Fruit fly (Drosophila melanogaster) whole organism, embryonic: Measurements from ENCODE around the gene CkIIalpha-i3.

ENCODE experiments used
- ATbp ChIP-seq: fragments of 200-800 bp; sonication (Bioruptor generic); optimal IDR thresholded peaks from 2 replicates; lab custom pipeline; 2017; ENCODE audit warnings: missing biosample characterization, mild to moderate bottlenecking, missing genetic modification characterization, missing genetic modification reagents
- Ada2b ChIP-seq: fragments of 200-800 bp; sonication (Bioruptor generic); IDR thresholded peaks from 2 replicates; pipeline ENCODE4 v1.3.6; 2022; ENCODE audit warnings: missing biosample characterization, missing genetic modification characterization
- Aef1 ChIP-seq: fragments of 200-800 bp; sonication (Bioruptor generic); IDR thresholded peaks from 3 replicates; pipeline ENCODE4 v1.3.6; 2022; ENCODE audit warnings: missing biosample characterization, missing genetic modification characterization
- BtbVII ChIP-seq: fragments of 200-800 bp; sonication (Bioruptor generic); optimal IDR thresholded peaks from 3 replicates; lab custom pipeline; 2017; ENCODE audit warnings: missing biosample characterization, mild to moderate bottlenecking, missing genetic modification characterization
- CG10431 ChIP-seq: fragments of 200-800 bp; sonication (Bioruptor generic); optimal IDR thresholded peaks from 3 replicates; lab custom pipeline; 2018; ENCODE audit warnings: missing biosample characterization, mild to moderate bottlenecking, missing genetic modification characterization
- CG10959 ChIP-seq: fragments of 200-800 bp; sonication (Bioruptor generic); IDR thresholded peaks from 2 replicates; pipeline ENCODE4 v1.3.6; 2022; ENCODE audit warnings: missing biosample characterization, missing genetic modification characterization
- CG1603 ChIP-seq: fragments of 200-800 bp; sonication (Bioruptor generic); optimal IDR thresholded peaks from 2 replicates; lab custom pipeline; 2019; ENCODE audit warnings: missing biosample characterization, mild to moderate bottlenecking, missing genetic modification characterization, moderate library complexity
- CG1647 ChIP-seq: fragments of 200-800 bp; sonication (Bioruptor generic); optimal IDR thresholded peaks from 3 replicates; lab custom pipeline; 2016; ENCODE audit warnings: missing biosample characterization, missing genetic modification characterization
- CG2875 ChIP-seq: fragments of 200-800 bp; sonication (Bioruptor generic); optimal IDR thresholded peaks from 2 replicates; lab custom pipeline; 2017; ENCODE audit warnings: missing biosample characterization, mild to moderate bottlenecking, missing genetic modification characterization, missing genetic modification reagents
- CG30020 ChIP-seq: fragments of 200-800 bp; optimal IDR thresholded peaks from 2 replicates; lab custom pipeline; 2019; ENCODE audit warnings: missing biosample characterization, mild to moderate bottlenecking, missing genetic modification characterization, moderate library complexity
- CG33213 ChIP-seq: fragments of 200-800 bp; sonication (Bioruptor generic); optimal IDR thresholded peaks from 3 replicates; lab custom pipeline; 2016; ENCODE audit warnings: missing biosample characterization, missing genetic modification characterization
- CG4854 ChIP-seq: fragments of 200-800 bp; sonication (Bioruptor generic); optimal IDR thresholded peaks from 2 replicates; lab custom pipeline; 2016; ENCODE audit warnings: missing biosample characterization, missing genetic modification characterization, inconsistent platforms
- CG6254 ChIP-seq: fragments of 200-800 bp; sonication (Bioruptor generic); optimal IDR thresholded peaks from 3 replicates; lab custom pipeline; 2017; ENCODE audit warnings: mild to moderate bottlenecking, missing biosample characterization, missing genetic modification reagents, missing genetic modification characterization
- CG8924 ChIP-seq: fragments of 200-800 bp; optimal IDR thresholded peaks from 3 replicates; lab custom pipeline; 2019; ENCODE audit warnings: missing biosample characterization, mild to moderate bottlenecking, missing genetic modification characterization, moderate library complexity
- CG9797 ChIP-seq: fragments of 200-800 bp; sonication (Bioruptor generic); optimal IDR thresholded peaks from 3 replicates; lab custom pipeline; 2018; ENCODE audit warnings: missing biosample characterization, mild to moderate bottlenecking, missing genetic modification characterization
- CG9817 ChIP-seq: fragments of 200-800 bp; sonication (Bioruptor generic); optimal IDR thresholded peaks from 2 replicates; lab custom pipeline; 2018; ENCODE audit warnings: missing biosample characterization, mild to moderate bottlenecking, missing genetic modification characterization, moderate library complexity
- Camta ChIP-seq: fragments of 200-800 bp; sonication (Bioruptor generic); optimal IDR thresholded peaks from 2 replicates; lab custom pipeline; 2016; ENCODE audit warnings: missing biosample characterization, missing genetic modification characterization
- Dref ChIP-seq: fragments of 200-800 bp; sonication (Bioruptor generic); IDR thresholded peaks from 2 replicates; pipeline ENCODE4 v1.3.6; 2022; ENCODE audit warnings: missing biosample characterization, missing genetic modification characterization
- E2f1 ChIP-seq: fragments of 200-800 bp; sonication (Bioruptor generic); IDR thresholded peaks from 2 replicates; pipeline ENCODE4 v1.3.6; 2022; ENCODE audit warnings: missing biosample characterization, missing genetic modification characterization
- Gsc ChIP-seq: fragments of 200-800 bp; sonication (Bioruptor generic); IDR thresholded peaks from 2 replicates; pipeline ENCODE4 v1.3.6; 2022; ENCODE audit warnings: missing biosample characterization, missing genetic modification characterization
- Hr51 ChIP-seq, 2 experiments: fragments of 200-800 bp; sonication (Bioruptor generic); optimal IDR thresholded peaks; 2 replicates in 1 of 2; 3 replicates in 1 of 2; lab custom pipeline; 2016 to 2018; ENCODE audit warnings: missing biosample characterization in 2 of 2, missing genetic modification characterization in 2 of 2, mild to moderate bottlenecking in 1 of 2, moderate library complexity in 1 of 2
- Lim3 ChIP-seq: fragments of 200-800 bp; sonication (Bioruptor generic); IDR thresholded peaks from 2 replicates; pipeline ENCODE4 v1.3.6; 2022; ENCODE audit warnings: missing biosample characterization, missing genetic modification characterization
- MTF-1 ChIP-seq: fragments of 200-800 bp; sonication (Bioruptor generic); optimal IDR thresholded peaks from 2 replicates; lab custom pipeline; 2018; ENCODE audit warnings: missing biosample characterization, mild to moderate bottlenecking, missing genetic modification characterization, borderline replicate concordance
- Mes4 ChIP-seq: fragments of 200-800 bp; sonication (Bioruptor generic); optimal IDR thresholded peaks from 2 replicates; lab custom pipeline; 2016; ENCODE audit warnings: missing biosample characterization, missing genetic modification characterization
- Mrtf ChIP-seq: fragments of 200-800 bp; sonication (Bioruptor generic); IDR thresholded peaks from 3 replicates; pipeline ENCODE4 v1.3.6; 2022; ENCODE audit warnings: missing biosample characterization, missing genetic modification characterization
- Myb ChIP-seq: fragments of 200-800 bp; sonication (Bioruptor generic); optimal IDR thresholded peaks from 2 replicates; lab custom pipeline; 2016; ENCODE audit warnings: missing biosample characterization, missing genetic modification characterization
- Nf-YA ChIP-seq: fragments of 200-800 bp; sonication (Bioruptor generic); IDR thresholded peaks from 2 replicates; pipeline ENCODE4 v1.3.6; 2022; ENCODE audit warnings: missing biosample characterization, missing genetic modification characterization
- Nf-YC ChIP-seq: fragments of 200-800 bp; optimal IDR thresholded peaks from 3 replicates; lab custom pipeline; 2019; ENCODE audit warnings: missing biosample characterization, mild to moderate bottlenecking, missing genetic modification characterization, moderate library complexity
- Oaz ChIP-seq: fragments of 200-800 bp; sonication (Bioruptor generic); IDR thresholded peaks from 2 replicates; pipeline ENCODE4 v1.3.6; 2022; ENCODE audit warnings: missing biosample characterization, missing genetic modification characterization
- Optix ChIP-seq: fragments of 200-800 bp; sonication (Bioruptor generic); IDR thresholded peaks from 3 replicates; pipeline ENCODE4 v1.3.6; 2022; ENCODE audit warnings: missing biosample characterization, missing genetic modification characterization
- PHDP ChIP-seq: fragments of 200-800 bp; sonication (Bioruptor generic); optimal IDR thresholded peaks from 3 replicates; lab custom pipeline; 2018; ENCODE audit warnings: missing biosample characterization, mild to moderate bottlenecking, missing genetic modification characterization, moderate library complexity
- Poxn ChIP-seq: fragments of 200-800 bp; sonication (Bioruptor generic); IDR thresholded peaks from 2 replicates; pipeline ENCODE4 v1.3.6; 2022; ENCODE audit warnings: missing biosample characterization, missing genetic modification characterization
- Scr ChIP-seq: fragments of 200-800 bp; sonication (Bioruptor generic); IDR thresholded peaks from 2 replicates; pipeline ENCODE4 v1.3.6; 2022; ENCODE audit warnings: missing biosample characterization, missing genetic modification characterization; ENCODE audit not compliant: partially characterized antibody
- Six4 ChIP-seq: fragments of 200-800 bp; sonication (Bioruptor generic); optimal IDR thresholded peaks from 2 replicates; lab custom pipeline; 2016; ENCODE audit warnings: missing biosample characterization, missing genetic modification characterization
- Stat92E ChIP-seq, 3 experiments: fragments of >200 bp in 2 of 3; fragments of 200-800 bp in 1 of 3; sonication (Bioruptor generic) in 1 of 3; optimal IDR thresholded peaks; 2 replicates each; lab custom pipeline; 2017 to 2019; ENCODE audit warnings: missing biosample characterization in 3 of 3, missing genetic modification characterization in 3 of 3, mild to moderate bottlenecking in 1 of 3, moderate library complexity in 1 of 3
- Taf1 ChIP-seq: fragments of 200-800 bp; sonication (Bioruptor generic); IDR thresholded peaks from 2 replicates; pipeline ENCODE4 v1.3.6; 2022; ENCODE audit warnings: missing biosample characterization, missing genetic modification characterization
- Trl ChIP-seq, 3 experiments: fragments of >200 bp in 2 of 3; fragments of 200-800 bp in 1 of 3; sonication (Bioruptor generic) in 1 of 3; optimal IDR thresholded peaks; 2 replicates in 1 of 3; 3 replicates in 2 of 3; lab custom pipeline; 2016 to 2017; ENCODE audit warnings: missing biosample characterization in 1 of 3, missing genetic modification characterization in 1 of 3
- amos ChIP-seq: fragments of 200-800 bp; sonication (Bioruptor generic); IDR thresholded peaks from 2 replicates; pipeline ENCODE4 v1.3.6; 2022; ENCODE audit warnings: missing biosample characterization, missing genetic modification characterization; ENCODE audit not compliant: partially characterized antibody
- bsh ChIP-seq, 2 experiments: fragments of 200-800 bp; sonication (Bioruptor generic); optimal IDR thresholded peaks; 2 replicates each; lab custom pipeline; 2017 to 2018; ENCODE audit warnings: mild to moderate bottlenecking in 2 of 2, missing biosample characterization in 2 of 2, missing genetic modification characterization in 2 of 2, moderate library complexity in 1 of 2
- dimm ChIP-seq: fragments of 200-800 bp; sonication (Bioruptor generic); IDR thresholded peaks from 2 replicates; pipeline ENCODE4 v1.3.6; 2022; ENCODE audit warnings: missing biosample characterization, missing genetic modification characterization
- en ChIP-seq: fragments of 200-800 bp; sonication (Bioruptor generic); optimal IDR thresholded peaks from 2 replicates; lab custom pipeline; 2016; ENCODE audit warnings: missing biosample characterization, missing genetic modification characterization
- esg ChIP-seq: fragments of 200-800 bp; sonication (Bioruptor generic); conservative IDR thresholded peaks from 2 replicates; pipeline ENCODE4 v1.3.6; 2022; ENCODE audit warnings: missing biosample characterization, missing genetic modification characterization
- fru ChIP-seq: fragments of >200 bp; optimal IDR thresholded peaks from 2 replicates; lab custom pipeline; 2017
- gt ChIP-seq: fragments of 200-800 bp; sonication (Bioruptor generic); IDR thresholded peaks from 2 replicates; pipeline ENCODE4 v1.3.6; 2022; ENCODE audit warnings: missing biosample characterization, missing genetic modification characterization
- ham ChIP-seq: fragments of 200-800 bp; sonication (Bioruptor generic); IDR thresholded peaks from 2 replicates; pipeline ENCODE4 v1.3.6; 2022; ENCODE audit warnings: missing biosample characterization, missing genetic modification characterization
- ind ChIP-seq: fragments of 200-800 bp; sonication (Bioruptor generic); optimal IDR thresholded peaks from 3 replicates; lab custom pipeline; 2016; ENCODE audit warnings: missing biosample characterization, missing genetic modification characterization
- pnt ChIP-seq: fragments of 200-800 bp; sonication (Bioruptor generic); optimal IDR thresholded peaks from 3 replicates; lab custom pipeline; 2016; ENCODE audit warnings: missing biosample characterization, missing genetic modification characterization
- trh ChIP-seq: fragments of 200-800 bp; sonication (Bioruptor generic); optimal IDR thresholded peaks from 2 replicates; lab custom pipeline; 2016; ENCODE audit warnings: missing biosample characterization, missing genetic modification characterization
- unpg ChIP-seq: fragments of 200-800 bp; sonication (Bioruptor generic); optimal IDR thresholded peaks from 3 replicates; lab custom pipeline; 2018; ENCODE audit warnings: missing biosample characterization, mild to moderate bottlenecking, missing genetic modification characterization, moderate library complexity

CkIIalpha-i3 gene

dm6 chr3L:738523-739356 is 28.3 kb upstream of the CkIIalpha-i3 start (continued):
- TF ChIP-seq PHDP (tag; lab: Kevin White, UChicago) (peak; percentile 93), Dref (GFP tag; lab: Robert Waterston, UW) (no peak), trh (GFP tag; lab: Kevin White, UChicago) (peak; percentile 66), en (no peak), Camta (peak; percentile 60), CG9817 (tag; lab: Kevin White, UChicago) (peak; percentile 82), CG4854 (GFP tag; lab: Kevin White, UChicago) (peak; percentile 72), Optix (GFP tag; lab: Robert Waterston, UW) (peak; percentile 76), bsh (GFP tag; optimal IDR thresholded peaks at IDR 0.05; lab: Kevin White, UChicago) (peak; percentile 92 to 97), MTF-1 (GFP tag; lab: Kevin White, UChicago) (peak; percentile 81), CG8924 (tag; lab: Kevin White, UChicago) (peak; percentile 95), Nf-YA (GFP tag; lab: Robert Waterston, UW) (peak; percentile 86), Six4 (GFP tag; lab: Kevin White, UChicago) (peak; percentile 95), CG9797 (GFP tag; lab: Kevin White, UChicago) (peak; percentile 17), Oaz (peak; percentile 77), Taf1 (peak; percentile 73), Aef1 (peak; percentile 83), Nf-YC (peak; percentile 72), Ada2b (peak; percentile 90), Scr (GFP tag; lab: Robert Waterston, UW) (no peak), CG30020 (tag; lab: Kevin White, UChicago) (peak; percentile 75), Mrtf (peak; percentile 85), Stat92E (GFP tag; optimal IDR thresholded peaks at IDR 0.05; lab: Kevin White, UChicago) (peak in 1 of 3 experiments; percentile 85), ind (GFP tag; lab: Kevin White, UChicago) (peak; percentile 88), CG10959 (GFP tag; lab: Robert Waterston, UW) (peak; percentile 84), Trl (optimal IDR thresholded peaks at IDR 0.05; lab: Kevin White, UChicago) (peak; percentile 75 to 90), Trl (GFP tag; optimal IDR thresholded peaks at IDR 0.05; lab: Kevin White, UChicago) (no peak), CG1647 (peak; percentile 69), Hr51 (GFP tag; optimal IDR thresholded peaks at IDR 0.05; lab: Kevin White, UChicago) (peak; percentile 42 to 92), gt (GFP tag; lab: Robert Waterston, UW) (peak; percentile 62), E2f1 (GFP tag; lab: Robert Waterston, UW) (peak; percentile 86), CG1603 (peak; percentile 71), ATbp (GFP tag; lab: Kevin White, UChicago) (peak; percentile 93), pnt (GFP tag; lab: Kevin White, UChicago) (peak; percentile 39), fru (lab: Kevin White, UChicago) (no peak), Mes4 (GFP tag; lab: Kevin White, UChicago) (peak; percentile 15), Myb (GFP tag; lab: Kevin White, UChicago) (peak; percentile 11), amos (GFP tag; lab: Robert Waterston, UW) (no peak), Gsc (GFP tag; lab: Robert Waterston, UW) (peak; percentile 70), CG10431 (GFP tag; lab: Kevin White, UChicago) (peak; percentile 84), CG2875 (GFP tag; lab: Kevin White, UChicago) (peak; percentile 90), dimm (GFP tag; lab: Robert Waterston, UW) (peak; percentile 74), CG33213 (GFP tag; lab: Kevin White, UChicago) (peak; percentile 32), unpg (peak; percentile 94), BtbVII (peak; percentile 89), Lim3 (GFP tag; lab: Robert Waterston, UW) (peak; percentile 68), ham (GFP tag; lab: Robert Waterston, UW) (peak; percentile 62; the same call in 1 of the 2 replicates), Poxn (no peak), esg (GFP tag; lab: Robert Waterston, UW) (peak; percentile 87), CG6254 (peak; percentile 94)
